In the genomic region with DNA sequence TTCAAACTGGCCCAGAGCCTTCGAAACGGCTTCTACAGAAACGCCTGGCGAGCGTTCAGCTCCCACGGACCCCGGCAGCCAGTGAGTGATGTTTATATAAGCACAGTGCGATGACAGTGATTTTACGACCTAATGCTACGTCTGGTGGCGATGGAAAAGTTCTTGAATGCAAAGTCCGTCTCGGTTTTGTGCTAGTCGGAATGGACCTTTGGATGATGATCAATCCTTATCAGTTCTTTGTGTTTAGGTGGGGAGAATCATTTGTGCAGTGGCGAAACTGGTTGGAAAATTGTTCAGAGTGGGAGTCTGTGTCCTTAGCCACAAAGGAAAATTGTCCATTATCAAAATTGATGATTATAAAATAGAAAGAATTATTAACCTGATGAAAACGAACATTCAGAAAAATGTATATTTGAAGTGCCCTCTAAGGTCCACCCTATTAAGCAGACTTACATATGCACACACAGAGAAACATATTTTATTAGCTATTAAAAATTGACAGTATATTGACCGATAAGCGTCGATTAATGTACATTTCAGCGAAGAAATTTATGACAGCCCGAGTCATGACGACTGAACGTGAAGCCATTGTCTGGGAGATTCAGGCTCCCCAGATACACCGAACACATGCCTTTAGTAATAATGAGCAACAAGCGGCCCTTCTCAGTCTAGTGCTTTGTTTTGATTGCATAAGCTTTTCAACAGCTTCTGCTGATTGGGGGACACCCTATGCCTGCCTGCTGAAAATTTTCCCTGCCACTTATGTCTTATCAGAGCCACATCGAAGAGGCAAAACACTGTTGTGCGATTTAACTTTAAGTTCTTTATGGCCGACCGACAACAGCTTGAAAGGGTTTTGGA, we compare ENCODE assay signal across 5 fruit fly cellular contexts.
A peak's percentile ranks its signal among the peaks of the same experiment; 100 is the strongest.
TF ChIP-seq lines count a peak whose summit lies in the region.

No protein-coding gene starts in this region.

- no peak for TF ChIP-seq CTCF in whole organism, embryonic (GFP tag; optimal IDR thresholded peaks at IDR 0.05; lab: Kevin White, UChicago)

TF ChIP-seq in whole organism, adult, 20 proteins besides CTCF, POLR2A, EP300 and RAD21 (continues in another document):
- no peak for TF ChIP-seq Clk (GFP tag; optimal IDR thresholded peaks at IDR 0.05; lab: Kevin White, UChicago)
- TF ChIP-seq CG33017 (tag; optimal IDR thresholded peaks at IDR 0.05; lab: Kevin White, UChicago) = peak; percentile 57
- no peak for TF ChIP-seq ovo (GFP tag; optimal IDR thresholded peaks at IDR 0.05; lab: Kevin White, UChicago)
- no peak for TF ChIP-seq tj (GFP tag; optimal IDR thresholded peaks at IDR 0.05; lab: Kevin White, UChicago)
- TF ChIP-seq CG11617 (GFP tag; optimal IDR thresholded peaks at IDR 0.05; lab: Kevin White, UChicago) = peak; percentile 27
- TF ChIP-seq cic (GFP tag; optimal IDR thresholded peaks at IDR 0.05; lab: Kevin White, UChicago) = peak; percentile 57
- TF ChIP-seq Crg-1 (GFP tag; optimal IDR thresholded peaks at IDR 0.05; lab: Kevin White, UChicago) = no peak
- peak; percentile 41 for TF ChIP-seq CG5204 (GFP tag; optimal IDR thresholded peaks at IDR 0.05; lab: Kevin White, UChicago)
- peak; percentile 20 for TF ChIP-seq CG14711 (tag; optimal IDR thresholded peaks at IDR 0.05; lab: Kevin White, UChicago)
- no peak for TF ChIP-seq bab1 (GFP tag; optimal IDR thresholded peaks at IDR 0.05; lab: Kevin White, UChicago)
- no peak for TF ChIP-seq CG7045 (GFP tag; optimal IDR thresholded peaks at IDR 0.05; lab: Kevin White, UChicago)
- TF ChIP-seq CG12768 (GFP tag; optimal IDR thresholded peaks at IDR 0.05; lab: Kevin White, UChicago) = peak; percentile 9
- TF ChIP-seq kay (GFP tag; lab: Kevin White, UChicago; ENCODE audit: borderline replicate concordance) = peak; percentile 90
- TF ChIP-seq CG1620 (GFP tag; optimal IDR thresholded peaks at IDR 0.05; lab: Kevin White, UChicago) = no peak
- peak; percentile 68 for TF ChIP-seq Mnt (GFP tag; optimal IDR thresholded peaks at IDR 0.05; lab: Kevin White, UChicago)
- no peak for TF ChIP-seq cnc (optimal IDR thresholded peaks at IDR 0.05; lab: Kevin White, UChicago)

TF ChIP-seq in whole organism, embryonic, 481 proteins besides CTCF, POLR2A, EP300 and RAD21 (continues in another document):
- TF ChIP-seq tgo (GFP tag; IDR thresholded peaks at IDR 0.05; lab: Robert Waterston, UW) = no peak
- no peak for TF ChIP-seq tio (GFP tag; optimal IDR thresholded peaks at IDR 0.05; lab: Kevin White, UChicago)
- no peak for TF ChIP-seq CG10321 (GFP tag; IDR thresholded peaks at IDR 0.05; lab: Robert Waterston, UW)
- no peak for TF ChIP-seq Lpt (GFP tag; optimal IDR thresholded peaks at IDR 0.05; lab: Kevin White, UChicago)
- peak; percentile 32 for TF ChIP-seq CG2678 (tag; optimal IDR thresholded peaks at IDR 0.05; lab: Kevin White, UChicago)
- TF ChIP-seq CG12219 (GFP tag; optimal IDR thresholded peaks at IDR 0.05; lab: Kevin White, UChicago) = no peak
- TF ChIP-seq H2.0 (GFP tag; IDR thresholded peaks at IDR 0.05; lab: Robert Waterston, UW) = no peak
- TF ChIP-seq CG7357 (GFP tag; IDR thresholded peaks at IDR 0.05; lab: Robert Waterston, UW) = no peak
- no peak for TF ChIP-seq CG10431 (GFP tag; optimal IDR thresholded peaks at IDR 0.05; lab: Kevin White, UChicago)
- TF ChIP-seq CG4707 (GFP tag; optimal IDR thresholded peaks at IDR 0.05; lab: Kevin White, UChicago) = no peak
- TF ChIP-seq CG18764 (GFP tag; optimal IDR thresholded peaks at IDR 0.05; lab: Kevin White, UChicago) = no peak
- no peak for TF ChIP-seq NK7.1 (GFP tag; optimal IDR thresholded peaks at IDR 0.05; lab: Kevin White, UChicago)
- no peak for TF ChIP-seq Sry-β (GFP tag; optimal IDR thresholded peaks at IDR 0.05; lab: Kevin White, UChicago)
- TF ChIP-seq CG7987 (GFP tag; optimal IDR thresholded peaks at IDR 0.05; lab: Kevin White, UChicago) = peak; percentile 15
- TF ChIP-seq CG6813 (GFP tag; optimal IDR thresholded peaks at IDR 0.05; lab: Kevin White, UChicago) = no peak
- no peak for TF ChIP-seq Doc2 (GFP tag; IDR thresholded peaks at IDR 0.05; lab: Robert Waterston, UW)
- no peak for TF ChIP-seq NC2β (GFP tag; optimal IDR thresholded peaks at IDR 0.05; lab: Kevin White, UChicago)
- no peak for TF ChIP-seq CG4360 (GFP tag; IDR thresholded peaks at IDR 0.05; lab: Robert Waterston, UW)

TF ChIP-seq in whole organism, prepupa, 60 proteins besides CTCF, POLR2A, EP300 and RAD21 (continues in another document):
- TF ChIP-seq CG32006 (GFP tag; optimal IDR thresholded peaks at IDR 0.05; lab: Kevin White, UChicago) = peak; percentile 58
- peak in 1 of 2 experiments; percentile 54 for TF ChIP-seq ss (GFP tag; optimal IDR thresholded peaks at IDR 0.05; lab: Kevin White, UChicago)
- peak; percentile 48 for TF ChIP-seq cyc (GFP tag; optimal IDR thresholded peaks at IDR 0.05; lab: Kevin White, UChicago)
- TF ChIP-seq CG9139 (GFP tag; optimal IDR thresholded peaks at IDR 0.05; lab: Kevin White, UChicago) = no peak
- no peak for TF ChIP-seq CG8632 (GFP tag; optimal IDR thresholded peaks at IDR 0.05; lab: Kevin White, UChicago)
- TF ChIP-seq CG8319 (GFP tag; optimal IDR thresholded peaks at IDR 0.05; lab: Kevin White, UChicago) = no peak
- no peak for TF ChIP-seq fd85E (GFP tag; optimal IDR thresholded peaks at IDR 0.05; lab: Kevin White, UChicago)
- TF ChIP-seq esn (GFP tag; optimal IDR thresholded peaks at IDR 0.05; lab: Kevin White, UChicago) = peak; percentile 44
- TF ChIP-seq CG6854 (GFP tag; optimal IDR thresholded peaks at IDR 0.05; lab: Kevin White, UChicago) = no peak
- TF ChIP-seq CG4318 (GFP tag; optimal IDR thresholded peaks at IDR 0.05; lab: Kevin White, UChicago) = no peak
- no peak for TF ChIP-seq Hr38 (GFP tag; optimal IDR thresholded peaks at IDR 0.05; lab: Kevin White, UChicago)
- TF ChIP-seq Smox (GFP tag; optimal IDR thresholded peaks at IDR 0.05; lab: Kevin White, UChicago) = peak; percentile 49
- TF ChIP-seq dac (GFP tag; optimal IDR thresholded peaks at IDR 0.05; lab: Kevin White, UChicago) = no peak
- no peak for TF ChIP-seq Blimp-1 (GFP tag; optimal IDR thresholded peaks at IDR 0.05; lab: Kevin White, UChicago)
- 0 out of 3 replicates have a peak, but pooled peaks have one; percentile 37 for TF ChIP-seq CG6163 (GFP tag; IDR thresholded peaks at IDR 0.05; lab: Robert Waterston, UW)
- peak; percentile 29 for TF ChIP-seq acj6 (GFP tag; optimal IDR thresholded peaks at IDR 0.05; lab: Kevin White, UChicago)
- peak; percentile 44 for TF ChIP-seq OdsH (GFP tag; optimal IDR thresholded peaks at IDR 0.05; lab: Kevin White, UChicago)

TF ChIP-seq in whole organism, pupa, 21 proteins besides CTCF, POLR2A, EP300 and RAD21 (continues in another document):
- peak; percentile 46; the same call in 1 of the 3 replicates for TF ChIP-seq fd96Ca (GFP tag; IDR thresholded peaks at IDR 0.05; lab: Robert Waterston, UW)
- peak; percentile 46; the same call in 1 of the 2 replicates for TF ChIP-seq Ets98B (GFP tag; IDR thresholded peaks at IDR 0.05; lab: Robert Waterston, UW)
- TF ChIP-seq CG17806 (tag; optimal IDR thresholded peaks at IDR 0.05; lab: Kevin White, UChicago) = no peak
- no peak for TF ChIP-seq rn (GFP tag; IDR thresholded peaks at IDR 0.05; lab: Robert Waterston, UW)
- no peak for TF ChIP-seq CG10348 (GFP tag; IDR thresholded peaks at IDR 0.05; lab: Robert Waterston, UW)
- TF ChIP-seq CG32121 (GFP tag; IDR thresholded peaks at IDR 0.05; lab: Robert Waterston, UW) = no peak
- TF ChIP-seq CG9948 (tag; optimal IDR thresholded peaks at IDR 0.05; lab: Kevin White, UChicago) = no peak
- TF ChIP-seq Snoo (tag; optimal IDR thresholded peaks at IDR 0.05; lab: Kevin White, UChicago) = no peak
- TF ChIP-seq CG14655 (GFP tag; optimal IDR thresholded peaks at IDR 0.05; lab: Kevin White, UChicago) = peak; percentile 54
- peak; percentile 58; the same call in 2 of the 3 replicates for TF ChIP-seq CG4496 (GFP tag; IDR thresholded peaks at IDR 0.05; lab: Robert Waterston, UW)
- peak; percentile 23 for TF ChIP-seq Pif1A (GFP tag; optimal IDR thresholded peaks at IDR 0.05; lab: Kevin White, UChicago)
- no peak for TF ChIP-seq EcR (GFP tag; optimal IDR thresholded peaks at IDR 0.05; lab: Kevin White, UChicago)
- TF ChIP-seq CG12605 (GFP tag; IDR thresholded peaks at IDR 0.05; lab: Robert Waterston, UW) = peak; percentile 54
- TF ChIP-seq CG8301 (tag; optimal IDR thresholded peaks at IDR 0.05; lab: Kevin White, UChicago) = peak; percentile 40
- peak; percentile 25 for TF ChIP-seq CG15710 (tag; optimal IDR thresholded peaks at IDR 0.05; lab: Kevin White, UChicago)
- TF ChIP-seq gl (tag; optimal IDR thresholded peaks at IDR 0.05; lab: Kevin White, UChicago) = no peak
- peak; percentile 20 for TF ChIP-seq Pif1B (GFP tag; optimal IDR thresholded peaks at IDR 0.05; lab: Kevin White, UChicago)
- TF ChIP-seq CG13204 (GFP tag; optimal IDR thresholded peaks at IDR 0.05; lab: Kevin White, UChicago) = no peak

TF ChIP-seq in whole organism, wandering third instar larva, 38 proteins besides CTCF, POLR2A, EP300 and RAD21 (continues in another document):
- TF ChIP-seq N (GFP tag; optimal IDR thresholded peaks at IDR 0.05; lab: Kevin White, UChicago) = no peak
- TF ChIP-seq Jra (GFP tag; optimal IDR thresholded peaks at IDR 0.05; lab: Kevin White, UChicago) = peak; percentile 7
- TF ChIP-seq Mio (GFP tag; optimal IDR thresholded peaks at IDR 0.05; lab: Kevin White, UChicago) = no peak
- TF ChIP-seq foxo (GFP tag; optimal IDR thresholded peaks at IDR 0.05; lab: Kevin White, UChicago) = peak in 1 of 2 experiments; percentile 73
- peak; percentile 70 for TF ChIP-seq h (GFP tag; optimal IDR thresholded peaks at IDR 0.05; lab: Kevin White, UChicago)
- no peak for TF ChIP-seq dl (GFP tag; optimal IDR thresholded peaks at IDR 0.05; lab: Kevin White, UChicago; ENCODE audit: insufficient read depth in 1 of 2, partially characterized antibody in 2 of 2)
- TF ChIP-seq OdsH (GFP tag; optimal IDR thresholded peaks at IDR 0.05; lab: Kevin White, UChicago) = peak; percentile 38
- no peak for TF ChIP-seq Rel (GFP tag; optimal IDR thresholded peaks at IDR 0.05; lab: Kevin White, UChicago)
- peak; percentile 63 for TF ChIP-seq Rel (tag; optimal IDR thresholded peaks at IDR 0.05; lab: Kevin White, UChicago)
- no peak for TF ChIP-seq Hr78 (GFP tag; optimal IDR thresholded peaks at IDR 0.05; lab: Kevin White, UChicago)
- TF ChIP-seq Myc (optimal IDR thresholded peaks at IDR 0.05; lab: Kevin White, UChicago) = no peak
- no peak for TF ChIP-seq sv (GFP tag; optimal IDR thresholded peaks at IDR 0.05; lab: Kevin White, UChicago)
- peak; percentile 23 for TF ChIP-seq Hnf4 (GFP tag; optimal IDR thresholded peaks at IDR 0.05; lab: Kevin White, UChicago)
- TF ChIP-seq br (GFP tag; optimal IDR thresholded peaks at IDR 0.05; lab: Kevin White, UChicago) = peak; percentile 32
- TF ChIP-seq HLH106 (tag; optimal IDR thresholded peaks at IDR 0.05; lab: Kevin White, UChicago) = peak; percentile 38
- peak; percentile 18 for TF ChIP-seq woc (GFP tag; optimal IDR thresholded peaks at IDR 0.05; lab: Kevin White, UChicago)
- TF ChIP-seq rgr (GFP tag; optimal IDR thresholded peaks at IDR 0.05; lab: Kevin White, UChicago) = peak; percentile 72
- no peak for TF ChIP-seq tai (GFP tag; optimal IDR thresholded peaks at IDR 0.05; lab: Kevin White, UChicago)
- no peak for TF ChIP-seq Abd-B (GFP tag; optimal IDR thresholded peaks at IDR 0.05; lab: Kevin White, UChicago)
- TF ChIP-seq sage (GFP tag; optimal IDR thresholded peaks at IDR 0.05; lab: Kevin White, UChicago) = no peak
- peak; percentile 25 for TF ChIP-seq brk (GFP tag; optimal IDR thresholded peaks at IDR 0.05; lab: Kevin White, UChicago)
